Worm (Caenorhabditis elegans): Measurements from ENCODE around the gene C50D2.7.

- no peak for TF ChIP-seq lsy-12 (tag; optimal IDR thresholded peaks at IDR 0.05)
- no peak for TF ChIP-seq mml-1 (tag; optimal IDR thresholded peaks at IDR 0.05)
- TF ChIP-seq zag-1 (tag; optimal IDR thresholded peaks at IDR 0.05), result no peak
- no peak for TF ChIP-seq nhr-237 (tag; optimal IDR thresholded peaks at IDR 0.05)
- TF ChIP-seq skn-1 (tag; optimal IDR thresholded peaks at IDR 0.05), result no peak
- TF ChIP-seq nhr-11 (tag; optimal IDR thresholded peaks at IDR 0.05), result no peak
- no peak for TF ChIP-seq elt-2 (tag; optimal IDR thresholded peaks at IDR 0.05)
- no peak for TF ChIP-seq pha-4 (tag; optimal IDR thresholded peaks at IDR 0.05)
These were observed 34.7 kb upstream of the C50D2.7 start for ce11 chrII:129770-130169.

Data from whole organism, L3 larva.